Fruit fly (Drosophila melanogaster) whole organism, embryonic: Measurements from ENCODE around the gene CG43255.
A peak's percentile ranks its signal among the peaks of the same experiment; 100 is the strongest.

ENCODE experiments used
- Adf1 ChIP-seq: fragments of 200-800 bp; sonication (Bioruptor generic); IDR thresholded peaks from 2 replicates; pipeline ENCODE4 v1.3.6; 2022; ENCODE audit warnings: missing biosample characterization, missing genetic modification characterization
- B-H2 ChIP-seq: fragments of 200-800 bp; sonication (Bioruptor generic); optimal IDR thresholded peaks from 2 replicates; lab custom pipeline; 2018; ENCODE audit warnings: missing biosample characterization, mild to moderate bottlenecking, missing genetic modification characterization
- C15 ChIP-seq: fragments of 200-800 bp; sonication (Bioruptor generic); IDR thresholded peaks from 3 replicates; pipeline ENCODE4 v1.3.6; 2022; ENCODE audit warnings: missing biosample characterization, missing genetic modification characterization
- CG11560 ChIP-seq: fragments of 200-800 bp; sonication (Bioruptor generic); IDR thresholded peaks from 3 replicates; pipeline ENCODE4 v1.3.6; 2022; ENCODE audit warnings: missing biosample characterization, missing genetic modification characterization
- CG11695 ChIP-seq: fragments of 200-800 bp; sonication (Bioruptor generic); IDR thresholded peaks from 3 replicates; pipeline ENCODE4 v1.3.6; 2022; ENCODE audit warnings: missing biosample characterization, missing genetic modification characterization
- CG12071 ChIP-seq: fragments of 200-800 bp; sonication (Bioruptor generic); optimal IDR thresholded peaks from 3 replicates; lab custom pipeline; 2018; ENCODE audit warnings: missing biosample characterization, mild to moderate bottlenecking, missing genetic modification characterization
- CG14860 ChIP-seq: fragments of 200-800 bp; sonication (Bioruptor generic); IDR thresholded peaks from 3 replicates; pipeline ENCODE4 v1.3.6; 2022; ENCODE audit warnings: missing biosample characterization, missing genetic modification characterization; ENCODE audit not compliant: partially characterized antibody
- CG1529 ChIP-seq: fragments of 200-800 bp; sonication (Bioruptor generic); optimal IDR thresholded peaks from 3 replicates; lab custom pipeline; 2018; ENCODE audit warnings: missing biosample characterization, missing genetic modification characterization
- CG1603 ChIP-seq: fragments of 200-800 bp; sonication (Bioruptor generic); optimal IDR thresholded peaks from 2 replicates; lab custom pipeline; 2019; ENCODE audit warnings: missing biosample characterization, mild to moderate bottlenecking, missing genetic modification characterization, moderate library complexity
- CG2678 ChIP-seq: fragments of 200-800 bp; sonication (Bioruptor generic); optimal IDR thresholded peaks from 3 replicates; lab custom pipeline; 2019; ENCODE audit warnings: missing biosample characterization, mild to moderate bottlenecking, missing genetic modification characterization, moderate library complexity
- CG31224 ChIP-seq: fragments of 200-800 bp; sonication (Bioruptor generic); IDR thresholded peaks from 2 replicates; pipeline ENCODE4 v1.3.6; 2022; ENCODE audit warnings: missing biosample characterization, missing genetic modification characterization
- CG3995 ChIP-seq: fragments of 200-800 bp; sonication (Bioruptor generic); optimal IDR thresholded peaks from 3 replicates; lab custom pipeline; 2016; ENCODE audit warnings: missing biosample characterization, missing genetic modification characterization
- CG4282 ChIP-seq: fragments of 200-800 bp; sonication (Bioruptor generic); optimal IDR thresholded peaks from 2 replicates; lab custom pipeline; 2016; ENCODE audit warnings: missing biosample characterization, missing genetic modification characterization
- CG4360 ChIP-seq: fragments of 200-800 bp; sonication (Bioruptor generic); IDR thresholded peaks from 2 replicates; pipeline ENCODE4 v1.3.6; 2022; ENCODE audit warnings: missing biosample characterization, missing genetic modification characterization
- CG43689 ChIP-seq: fragments of 200-800 bp; sonication (Bioruptor generic); IDR thresholded peaks from 2 replicates; pipeline ENCODE4 v1.3.6; 2022; ENCODE audit warnings: missing biosample characterization, missing genetic modification characterization
- CG5245 ChIP-seq: fragments of 200-800 bp; sonication (Bioruptor generic); optimal IDR thresholded peaks from 3 replicates; lab custom pipeline; 2016; ENCODE audit warnings: missing biosample characterization, missing genetic modification characterization
- CG6272 ChIP-seq: fragments of 200-800 bp; sonication (Bioruptor generic); IDR thresholded peaks from 2 replicates; pipeline ENCODE4 v1.3.6; 2022; ENCODE audit warnings: missing biosample characterization, missing genetic modification characterization
- CG6791 ChIP-seq: fragments of 200-800 bp; sonication (Bioruptor generic); IDR thresholded peaks from 3 replicates; pipeline ENCODE4 v1.3.6; 2022; ENCODE audit warnings: missing biosample characterization, missing genetic modification characterization; ENCODE audit not compliant: partially characterized antibody
- CG6813 ChIP-seq: fragments of 200-800 bp; sonication (Bioruptor generic); optimal IDR thresholded peaks from 2 replicates; lab custom pipeline; 2017; ENCODE audit warnings: missing biosample characterization, missing genetic modification characterization, mild to moderate bottlenecking, moderate library complexity, missing genetic modification reagents
- CG7556 ChIP-seq: fragments of 200-800 bp; sonication (Bioruptor generic); optimal IDR thresholded peaks from 2 replicates; lab custom pipeline; 2017; ENCODE audit warnings: missing biosample characterization, mild to moderate bottlenecking, missing genetic modification characterization
- CG9797 ChIP-seq: fragments of 200-800 bp; sonication (Bioruptor generic); optimal IDR thresholded peaks from 3 replicates; lab custom pipeline; 2018; ENCODE audit warnings: missing biosample characterization, mild to moderate bottlenecking, missing genetic modification characterization
- CHES-1-like ChIP-seq: fragments of 200-800 bp; sonication (Bioruptor generic); optimal IDR thresholded peaks from 2 replicates; lab custom pipeline; 2016; ENCODE audit warnings: missing biosample characterization, missing genetic modification characterization
- Chrac-16 ChIP-seq: fragments of 200-800 bp; sonication (Bioruptor generic); optimal IDR thresholded peaks from 3 replicates; lab custom pipeline; 2016; ENCODE audit warnings: missing biosample characterization, missing genetic modification characterization
- CoRest ChIP-seq: fragments of 200-800 bp; sonication (Bioruptor generic); optimal IDR thresholded peaks from 3 replicates; lab custom pipeline; 2018; ENCODE audit warnings: missing biosample characterization, mild to moderate bottlenecking, missing genetic modification characterization, moderate library complexity
- CrebB ChIP-seq: fragments of 200-800 bp; sonication (Bioruptor generic); optimal IDR thresholded peaks from 3 replicates; lab custom pipeline; 2018; ENCODE audit warnings: missing biosample characterization, mild to moderate bottlenecking, missing genetic modification characterization
- Dbx ChIP-seq: fragments of 200-800 bp; sonication (Bioruptor generic); IDR thresholded peaks from 3 replicates; pipeline ENCODE4 v1.3.6; 2022; ENCODE audit warnings: missing biosample characterization, missing genetic modification characterization
- Dek ChIP-seq: fragments of 200-800 bp; sonication (Bioruptor generic); optimal IDR thresholded peaks from 3 replicates; lab custom pipeline; 2019; ENCODE audit warnings: missing biosample characterization, mild to moderate bottlenecking, missing genetic modification characterization, moderate library complexity
- Drgx ChIP-seq: fragments of 200-800 bp; sonication (Bioruptor generic); IDR thresholded peaks from 2 replicates; pipeline ENCODE4 v1.3.6; 2022; ENCODE audit warnings: missing biosample characterization, missing genetic modification characterization
- Ets65A ChIP-seq: fragments of 200-800 bp; sonication (Bioruptor generic); peaks from one replicate; lab custom pipeline; 2016; ENCODE audit warnings: missing biosample characterization, missing genetic modification characterization
- Fer3 ChIP-seq: fragments of 200-800 bp; sonication (Bioruptor generic); optimal IDR thresholded peaks from 2 replicates; lab custom pipeline; 2018; ENCODE audit warnings: missing biosample characterization, mild to moderate bottlenecking, missing genetic modification characterization, moderate library complexity
- H2.0 ChIP-seq: fragments of 200-800 bp; sonication (Bioruptor generic); IDR thresholded peaks from 2 replicates; pipeline ENCODE4 v1.3.6; 2022; ENCODE audit warnings: missing biosample characterization, missing genetic modification characterization
- Mes4 ChIP-seq: fragments of 200-800 bp; sonication (Bioruptor generic); optimal IDR thresholded peaks from 2 replicates; lab custom pipeline; 2016; ENCODE audit warnings: missing biosample characterization, missing genetic modification characterization
- Pdp1 ChIP-seq, 2 experiments: fragments of 200-800 bp; sonication (Bioruptor generic); optimal IDR thresholded peaks; 3 replicates each; lab custom pipeline; 2016; ENCODE audit warnings: missing biosample characterization in 2 of 2, missing genetic modification characterization in 2 of 2, mild to moderate bottlenecking in 1 of 2, moderate library complexity in 1 of 2
- Ptx1 ChIP-seq: fragments of 200-800 bp; sonication (Bioruptor generic); IDR thresholded peaks from 2 replicates; pipeline ENCODE4 v1.3.6; 2022; ENCODE audit warnings: missing biosample characterization, missing genetic modification characterization
- Scr ChIP-seq: fragments of 200-800 bp; sonication (Bioruptor generic); IDR thresholded peaks from 2 replicates; pipeline ENCODE4 v1.3.6; 2022; ENCODE audit warnings: missing biosample characterization, missing genetic modification characterization; ENCODE audit not compliant: partially characterized antibody
- Side ChIP-seq: fragments of 200-800 bp; sonication (Bioruptor generic); optimal IDR thresholded peaks from 2 replicates; lab custom pipeline; 2016; ENCODE audit warnings: missing biosample characterization, missing genetic modification characterization
- ap ChIP-seq: fragments of 200-800 bp; sonication (Bioruptor generic); IDR thresholded peaks from 2 replicates; pipeline ENCODE4 v1.3.6; 2022; ENCODE audit warnings: missing biosample characterization, missing genetic modification characterization
- ash1 ChIP-seq: fragments of 200-800 bp; sonication (Bioruptor generic); optimal IDR thresholded peaks from 2 replicates; lab custom pipeline; 2018; ENCODE audit warnings: missing biosample characterization, mild to moderate bottlenecking, missing genetic modification characterization
- bsh ChIP-seq, 2 experiments: fragments of 200-800 bp; sonication (Bioruptor generic); optimal IDR thresholded peaks; 2 replicates each; lab custom pipeline; 2017 to 2018; ENCODE audit warnings: mild to moderate bottlenecking in 2 of 2, missing biosample characterization in 2 of 2, missing genetic modification characterization in 2 of 2, moderate library complexity in 1 of 2
- crol ChIP-seq: fragments of 200-800 bp; sonication (Bioruptor generic); IDR thresholded peaks from 2 replicates; pipeline ENCODE4 v1.3.6; 2022; ENCODE audit warnings: missing biosample characterization, missing genetic modification characterization
- da ChIP-seq: fragments of 200-800 bp; sonication (Bioruptor generic); optimal IDR thresholded peaks from 2 replicates; lab custom pipeline; 2016; ENCODE audit warnings: missing biosample characterization, missing genetic modification characterization
- gem ChIP-seq: fragments of 200-800 bp; sonication (Bioruptor generic); optimal IDR thresholded peaks from 2 replicates; lab custom pipeline; 2019; ENCODE audit warnings: missing biosample characterization, mild to moderate bottlenecking, missing genetic modification characterization, moderate library complexity
- jing ChIP-seq: fragments of 200-800 bp; sonication (Bioruptor generic); optimal IDR thresholded peaks from 2 replicates; lab custom pipeline; 2018; ENCODE audit warnings: missing biosample characterization, mild to moderate bottlenecking, missing genetic modification characterization
- kni ChIP-seq: fragments of 200-800 bp; sonication (Bioruptor generic); optimal IDR thresholded peaks from 3 replicates; lab custom pipeline; 2017; ENCODE audit warnings: mild to moderate bottlenecking, missing biosample characterization, missing genetic modification reagents, missing genetic modification characterization
- lab ChIP-seq: fragments of 200-800 bp; sonication (Bioruptor generic); optimal IDR thresholded peaks from 3 replicates; lab custom pipeline; 2017; ENCODE audit warnings: missing biosample characterization, missing genetic modification characterization, mild to moderate bottlenecking, moderate library complexity, missing genetic modification reagents
- nmo ChIP-seq: fragments of 200-800 bp; sonication (Bioruptor generic); optimal IDR thresholded peaks from 2 replicates; lab custom pipeline; 2018; ENCODE audit warnings: missing biosample characterization, mild to moderate bottlenecking, missing genetic modification characterization, moderate library complexity
- p53 ChIP-seq: fragments of 200-800 bp; sonication (Bioruptor generic); optimal IDR thresholded peaks from 2 replicates; lab custom pipeline; 2016; ENCODE audit warnings: missing biosample characterization, missing genetic modification characterization
- schlank ChIP-seq: fragments of 200-800 bp; sonication (Bioruptor generic); optimal IDR thresholded peaks from 2 replicates; lab custom pipeline; 2018; ENCODE audit warnings: missing biosample characterization, mild to moderate bottlenecking, missing genetic modification characterization
- zf30C ChIP-seq: fragments of 200-800 bp; sonication (Bioruptor generic); optimal IDR thresholded peaks from 3 replicates; lab custom pipeline; 2018; ENCODE audit warnings: missing biosample characterization, mild to moderate bottlenecking, missing genetic modification characterization

Gene CG43255

DNA sequence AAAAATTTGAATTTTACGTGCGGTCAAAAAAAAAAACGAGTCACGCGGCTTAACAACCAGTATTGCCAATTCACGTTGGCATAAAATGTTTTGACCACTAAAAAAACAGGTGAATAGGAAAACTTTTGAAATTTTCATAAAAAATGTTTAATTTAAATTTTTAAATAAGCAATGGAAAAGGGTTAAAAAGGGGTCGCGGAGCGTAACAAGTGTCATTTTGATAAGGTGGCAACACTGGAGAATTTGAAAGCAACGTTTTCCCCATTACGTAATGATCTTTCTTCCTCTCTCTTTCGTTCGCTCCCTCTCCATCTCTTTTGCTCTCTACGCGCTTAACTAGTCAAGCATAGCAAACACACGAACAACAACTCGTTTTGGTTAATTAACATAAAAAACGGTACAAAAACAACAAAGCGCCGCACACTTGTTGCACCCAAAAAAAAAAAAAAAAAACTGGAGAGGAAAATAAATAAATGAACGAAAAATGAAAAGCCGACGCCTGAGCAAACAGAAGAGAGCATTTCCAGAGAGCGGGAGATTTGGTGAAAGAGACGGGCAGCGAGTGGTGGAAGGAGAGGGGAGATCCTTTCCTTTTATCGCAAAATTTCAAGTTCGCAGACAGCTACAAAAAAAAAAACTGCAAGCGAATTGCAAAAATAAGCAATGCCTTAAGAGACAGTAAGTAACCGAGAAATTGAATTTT lies 29.3 kb upstream of the CG43255 start (continued):
- TF ChIP-seq CG6791 (GFP tag; lab: Robert Waterston, UW) (no peak), CG6813 (GFP tag; lab: Kevin White, UChicago) (peak; percentile 85), Pdp1 (GFP tag; optimal IDR thresholded peaks at IDR 0.05; lab: Kevin White, UChicago) (peak; percentile 57 to 96), CG1529 (peak; percentile 82), kni (peak; percentile 71), CG4282 (GFP tag; lab: Kevin White, UChicago) (peak; percentile 7), lab (GFP tag; lab: Kevin White, UChicago) (peak; percentile 80), schlank (tag; lab: Kevin White, UChicago) (no peak), Dbx (GFP tag; lab: Robert Waterston, UW) (peak; percentile 57; the same call in 1 of the 3 replicates), CG12071 (GFP tag; lab: Kevin White, UChicago) (peak; percentile 74), CG3995 (GFP tag; lab: Kevin White, UChicago) (peak; percentile 28), crol (no peak), CG6272 (GFP tag; lab: Robert Waterston, UW) (0 out of 2 replicates have a peak, but pooled peaks have one; percentile 43), Chrac-16 (GFP tag; lab: Kevin White, UChicago) (peak; percentile 58), CrebB (tag; lab: Kevin White, UChicago) (peak; percentile 24), CG14860 (GFP tag; lab: Robert Waterston, UW) (no peak), CG9797 (GFP tag; lab: Kevin White, UChicago) (peak; percentile 7), CG31224 (GFP tag; lab: Robert Waterston, UW) (peak; percentile 36; the same call in 1 of the 2 replicates), Ets65A (GFP tag; lab: Kevin White, UChicago) (peak; percentile 13), gem (tag; lab: Kevin White, UChicago) (peak; percentile 88), da (GFP tag; lab: Kevin White, UChicago) (peak; percentile 22), CG43689 (GFP tag; lab: Robert Waterston, UW) (no peak), B-H2 (GFP tag; lab: Kevin White, UChicago) (no peak), Ptx1 (peak; percentile 83), CG5245 (peak; percentile 59), bsh (GFP tag; optimal IDR thresholded peaks at IDR 0.05; lab: Kevin White, UChicago) (peak; percentile 24 to 89), CHES-1-like (GFP tag; lab: Kevin White, UChicago) (no peak), p53 (no peak), ap (GFP tag; lab: Robert Waterston, UW) (peak; percentile 75), Mes4 (GFP tag; lab: Kevin White, UChicago) (peak; percentile 65), CG1603 (tag; lab: Kevin White, UChicago) (peak; percentile 64), CG2678 (tag; lab: Kevin White, UChicago) (peak; percentile 87), CG11560 (tag; lab: Robert Waterston, UW) (no peak), Side (GFP tag; lab: Kevin White, UChicago) (peak; percentile 57), CG11695 (GFP tag; lab: Robert Waterston, UW) (peak; percentile 53; the same call in 1 of the 3 replicates), Drgx (GFP tag; lab: Robert Waterston, UW) (peak; percentile 73), CG4360 (peak; percentile 57; the same call in 1 of the 2 replicates), Adf1 (GFP tag; lab: Robert Waterston, UW) (peak; percentile 37; the same call in 1 of the 2 replicates), C15 (0 out of 3 replicates have a peak, but pooled peaks have one; percentile 45), ash1 (GFP tag; lab: Kevin White, UChicago) (no peak), Dek (tag; lab: Kevin White, UChicago) (peak; percentile 65), nmo (GFP tag; lab: Kevin White, UChicago) (peak; percentile 84), zf30C (GFP tag; lab: Kevin White, UChicago) (no peak), CoRest (peak; percentile 81), H2.0 (GFP tag; lab: Robert Waterston, UW) (peak; percentile 63), Scr (GFP tag; lab: Robert Waterston, UW) (no peak), jing (GFP tag; lab: Kevin White, UChicago) (peak; percentile 52), CG7556 (GFP tag; lab: Kevin White, UChicago) (peak; percentile 71), Fer3 (tag; lab: Kevin White, UChicago) (peak; percentile 63)
